Worm (Caenorhabditis elegans) whole organism, young adult: ENCODE results near the gene E02C12.12.
A peak's percentile ranks its signal among the peaks of the same experiment; 100 is the strongest.

Source experiments
- B0019.2 ChIP-seq: fragments of 200-800 bp; sonication (Bioruptor generic); conservative IDR thresholded peaks from 2 replicates; pipeline ENCODE4 v1.3.6; 2022; ENCODE audit warnings: missing genetic modification reagents, missing genetic modification characterization, missing compliant biosample characterization
- B0261.1 ChIP-seq: sonication (generic microtip); optimal IDR thresholded peaks from 2 replicates; lab custom pipeline; 2016; ENCODE audit warnings: mild to moderate bottlenecking, missing genetic modification characterization, moderate library complexity, missing compliant biosample characterization
- B0336.3 ChIP-seq: fragments of 200-800 bp; sonication (Bioruptor generic); IDR thresholded peaks from 2 replicates; pipeline ENCODE4 v1.3.6; 2022; ENCODE audit warnings: missing genetic modification characterization, missing compliant biosample characterization
- C17E4.6 ChIP-seq: fragments of 200-800 bp; sonication (Bioruptor generic); IDR thresholded peaks from 2 replicates; pipeline ENCODE4 v1.3.6; 2022; ENCODE audit warnings: missing genetic modification reagents, missing genetic modification characterization, missing compliant biosample characterization
- F23B12.7 ChIP-seq: sonication (generic microtip); optimal IDR thresholded peaks from 2 replicates; lab custom pipeline; 2017; ENCODE audit warnings: missing genetic modification characterization, mild to moderate bottlenecking, missing compliant biosample characterization, antibody characterized with exemption, moderate library complexity; ENCODE audit not compliant: insufficient read depth
- F39B2.1 ChIP-seq: fragments of 200-800 bp; sonication (Bioruptor generic); IDR thresholded peaks from 2 replicates; pipeline ENCODE4 v1.3.6; 2022; ENCODE audit warnings: missing genetic modification reagents, missing genetic modification characterization, missing compliant biosample characterization
- F57A8.1 ChIP-seq: fragments of 200-800 bp; sonication (Bioruptor generic); optimal IDR thresholded peaks from 2 replicates; lab custom pipeline; 2018; ENCODE audit warnings: mild to moderate bottlenecking, missing genetic modification characterization, moderate library complexity, missing compliant biosample characterization
- F57C9.4 ChIP-seq: sonication (generic microtip); optimal IDR thresholded peaks from 2 replicates; lab custom pipeline; 2017; ENCODE audit warnings: mild to moderate bottlenecking, missing genetic modification characterization, missing compliant biosample characterization
- K11D2.4 ChIP-seq: fragments of 200-800 bp; sonication (Bioruptor generic); IDR thresholded peaks from 2 replicates; pipeline ENCODE4 v1.3.6; 2022; ENCODE audit warnings: missing genetic modification reagents, missing genetic modification characterization, missing compliant biosample characterization
- atf-7 ChIP-seq: sonication (generic microtip); optimal IDR thresholded peaks from 2 replicates; lab custom pipeline; 2017; ENCODE audit warnings: mild to moderate bottlenecking, missing genetic modification characterization, missing compliant biosample characterization
- athp-1 ChIP-seq: sonication (generic microtip); optimal IDR thresholded peaks from 2 replicates; lab custom pipeline; 2017; ENCODE audit warnings: mild to moderate bottlenecking, missing genetic modification characterization, missing compliant biosample characterization
- cebp-1 ChIP-seq, 2 experiments: fragments of 200-800 bp in 1 of 2; sonication (Bioruptor generic) in 1 of 2; sonication (generic microtip) in 1 of 2; IDR thresholded peaks in 1 of 2; optimal IDR thresholded peaks in 1 of 2; 2 replicates each; pipeline versions ENCODE4 v1.3.6 to Lab custom; 2017 to 2022; ENCODE audit warnings: missing compliant biosample characterization in 2 of 2, missing genetic modification characterization in 2 of 2, mild to moderate bottlenecking in 1 of 2, missing genetic modification reagents in 1 of 2, moderate library complexity in 1 of 2
- ceh-100 ChIP-seq: fragments of 200-800 bp; sonication (Bioruptor generic); IDR thresholded peaks from 2 replicates; pipeline ENCODE4 v1.3.6; 2022; ENCODE audit warnings: missing genetic modification reagents, missing genetic modification characterization, missing compliant biosample characterization
- ceh-27 ChIP-seq: fragments of 200-800 bp; sonication (Bioruptor generic); optimal IDR thresholded peaks from 2 replicates; lab custom pipeline; 2018; ENCODE audit warnings: mild to moderate bottlenecking, missing genetic modification characterization, moderate library complexity, missing compliant biosample characterization
- ceh-91 ChIP-seq: fragments of 200-800 bp; sonication (Bioruptor generic); IDR thresholded peaks from 2 replicates; pipeline ENCODE4 v1.3.6; 2022; ENCODE audit warnings: missing genetic modification reagents, missing genetic modification characterization, missing compliant biosample characterization
- die-1 ChIP-seq: sonication (generic microtip); optimal IDR thresholded peaks from 2 replicates; lab custom pipeline; 2016; ENCODE audit warnings: missing genotype, mild to moderate bottlenecking, missing genetic modification characterization, missing compliant biosample characterization
- dpff-1 ChIP-seq: sonication (generic microtip); optimal IDR thresholded peaks from 2 replicates; lab custom pipeline; 2017; ENCODE audit warnings: mild to moderate bottlenecking, missing genetic modification characterization, missing compliant biosample characterization
- dpl-1 ChIP-seq: fragments of 150-350 bp; optimal IDR thresholded peaks from 2 replicates; lab custom pipeline; 2014; ENCODE audit warnings: missing biosample characterization, missing genetic modification reagents, missing genetic modification characterization
- efl-1 ChIP-seq: fragments of 150-350 bp; optimal IDR thresholded peaks from 2 replicates; lab custom pipeline; 2014; ENCODE audit warnings: missing biosample characterization, missing genetic modification reagents, missing genetic modification characterization
- egl-18 ChIP-seq: fragments of 200-800 bp; sonication (Bioruptor generic); IDR thresholded peaks from 2 replicates; pipeline ENCODE4 v1.3.6; 2022; ENCODE audit warnings: missing genetic modification reagents, missing genetic modification characterization, missing compliant biosample characterization
- hmg-20 ChIP-seq: fragments of 200-800 bp; sonication (Bioruptor generic); IDR thresholded peaks from 2 replicates; pipeline ENCODE4 v1.3.6; 2022; ENCODE audit warnings: missing genetic modification reagents, missing genetic modification characterization, missing compliant biosample characterization
- hsf-1 ChIP-seq: fragments of 200-800 bp; sonication (Bioruptor generic); IDR thresholded peaks from 2 replicates; pipeline ENCODE4 v1.3.6; 2022; ENCODE audit warnings: missing genetic modification reagents, missing genetic modification characterization, missing compliant biosample characterization
- let-526 ChIP-seq: fragments of 200-800 bp; sonication (Bioruptor generic); IDR thresholded peaks from 2 replicates; pipeline ENCODE4 v1.3.6; 2022; ENCODE audit warnings: missing genetic modification reagents, missing genetic modification characterization, missing compliant biosample characterization
- lin-40 ChIP-seq: sonication (generic microtip); optimal IDR thresholded peaks from 2 replicates; lab custom pipeline; 2016; ENCODE audit warnings: missing genetic modification characterization, mild to moderate bottlenecking, missing compliant biosample characterization, missing genotype, missing genetic modification reagents
- lsy-27 ChIP-seq: sonication (generic microtip); optimal IDR thresholded peaks from 2 replicates; lab custom pipeline; 2017; ENCODE audit warnings: missing genetic modification characterization, mild to moderate bottlenecking, missing compliant biosample characterization, antibody characterized with exemption, missing genotype, borderline replicate concordance; ENCODE audit not compliant: insufficient read depth
- madf-10 ChIP-seq: sonication (generic microtip); optimal IDR thresholded peaks from 2 replicates; lab custom pipeline; 2016; ENCODE audit warnings: mild to moderate bottlenecking, missing genetic modification characterization, missing compliant biosample characterization
- madf-3 ChIP-seq: fragments of 200-800 bp; sonication (Bioruptor generic); IDR thresholded peaks from 2 replicates; pipeline ENCODE4 v1.3.6; 2022; ENCODE audit warnings: missing genetic modification reagents, missing genetic modification characterization, missing compliant biosample characterization
- mcd-1 ChIP-seq: fragments of 200-800 bp; sonication (Bioruptor generic); IDR thresholded peaks from 2 replicates; pipeline ENCODE4 v1.3.6; 2022; ENCODE audit warnings: missing genetic modification reagents, missing genetic modification characterization, missing compliant biosample characterization
- mes-4 ChIP-seq: sonication (generic microtip); optimal IDR thresholded peaks from 2 replicates; lab custom pipeline; 2016; ENCODE audit warnings: missing genotype, missing genetic modification characterization, missing compliant biosample characterization
- nfya-1 ChIP-seq: sonication (generic microtip); optimal IDR thresholded peaks from 2 replicates; lab custom pipeline; 2017; ENCODE audit warnings: antibody characterized with exemption, missing compliant biosample characterization, missing genetic modification characterization, borderline replicate concordance; ENCODE audit not compliant: insufficient read depth
- nfya-2 ChIP-seq: fragments of 200-800 bp; sonication (Bioruptor generic); IDR thresholded peaks from 2 replicates; pipeline ENCODE4 v1.3.6; 2022; ENCODE audit warnings: missing genetic modification reagents, missing genetic modification characterization, missing compliant biosample characterization
- nfyb-1 ChIP-seq: fragments of 200-800 bp; sonication (Bioruptor generic); IDR thresholded peaks from 2 replicates; pipeline ENCODE4 v1.3.6; 2022; ENCODE audit warnings: missing genetic modification reagents, missing genetic modification characterization, missing compliant biosample characterization
- nhr-120 ChIP-seq: fragments of 200-800 bp; sonication (Bioruptor generic); IDR thresholded peaks from 2 replicates; pipeline ENCODE4 v1.3.6; 2022; ENCODE audit warnings: missing genetic modification characterization, missing compliant biosample characterization
- nhr-27 ChIP-seq: fragments of 200-800 bp; sonication (Bioruptor generic); optimal IDR thresholded peaks from 2 replicates; lab custom pipeline; 2018; ENCODE audit warnings: mild to moderate bottlenecking, missing genetic modification characterization, moderate library complexity, missing compliant biosample characterization
- pha-4 ChIP-seq: fragments of 150-350 bp; sonication (generic microtip); optimal IDR thresholded peaks from 2 replicates; lab custom pipeline; 2014; ENCODE audit warnings: missing biosample characterization, missing genetic modification reagents, missing genetic modification characterization
- rec-8 ChIP-seq, 2 experiments: sonication (generic microtip); optimal IDR thresholded peaks; 2 replicates each; lab custom pipeline; 2016; ENCODE audit warnings: mild to moderate bottlenecking in 2 of 2, missing genetic modification characterization in 2 of 2, missing genetic modification reagents in 2 of 2, missing genotype in 2 of 2, missing biosample characterization in 1 of 2, missing compliant biosample characterization in 1 of 2, moderate library complexity in 1 of 2
- rpc-1 ChIP-seq, 2 experiments: fragments of 150-350 bp in 1 of 2; sonication (generic microtip) in 1 of 2; optimal IDR thresholded peaks; 2 replicates each; lab custom pipeline; 2014 to 2018; ENCODE audit warnings: missing biosample characterization in 1 of 2, missing genetic modification characterization in 1 of 2, missing genetic modification reagents in 1 of 2, missing genotype in 1 of 2
- sdz-38 ChIP-seq: sonication (generic microtip); optimal IDR thresholded peaks from 2 replicates; lab custom pipeline; 2016; ENCODE audit warnings: missing genotype, missing genetic modification characterization, missing compliant biosample characterization
- snpc-4 ChIP-seq, 5 experiments: fragments of 150-350 bp in 1 of 5; sonication (generic microtip) in 4 of 5; optimal IDR thresholded peaks; 2 replicates each; lab custom pipeline; 2014 to 2018; ENCODE audit warnings: missing genetic modification characterization in 5 of 5, missing biosample characterization in 3 of 5, antibody characterized with exemption in 2 of 5, mild to moderate bottlenecking in 2 of 5, missing compliant biosample characterization in 2 of 5, missing genotype in 2 of 5, moderate library complexity in 2 of 5, missing genetic modification reagents in 1 of 5
- somi-1 ChIP-seq: fragments of 200-800 bp; sonication (Bioruptor generic); optimal IDR thresholded peaks from 2 replicates; lab custom pipeline; 2018; ENCODE audit warnings: mild to moderate bottlenecking, missing genetic modification characterization, missing compliant biosample characterization
- sptf-2 ChIP-seq: fragments of 200-800 bp; sonication (Bioruptor generic); optimal IDR thresholded peaks from 2 replicates; lab custom pipeline; 2018; ENCODE audit warnings: mild to moderate bottlenecking, missing genetic modification characterization, missing compliant biosample characterization
- tbx-9 ChIP-seq: sonication (generic microtip); optimal IDR thresholded peaks from 2 replicates; lab custom pipeline; 2016; ENCODE audit warnings: borderline replicate concordance, missing genetic modification characterization, inconsistent platforms, missing compliant biosample characterization
- unc-130 ChIP-seq: sonication (generic microtip); optimal IDR thresholded peaks from 2 replicates; lab custom pipeline; 2016; ENCODE audit warnings: missing genetic modification reagents, missing genetic modification characterization, missing compliant biosample characterization
- ztf-18 ChIP-seq: sonication (generic microtip); optimal IDR thresholded peaks from 2 replicates; lab custom pipeline; 2016; ENCODE audit warnings: missing genotype, mild to moderate bottlenecking, missing genetic modification characterization, missing compliant biosample characterization
- ztf-25 ChIP-seq: fragments of 200-800 bp; sonication (Bioruptor generic); IDR thresholded peaks from 2 replicates; pipeline ENCODE4 v1.3.6; 2022; ENCODE audit warnings: missing genetic modification reagents, missing genetic modification characterization, missing compliant biosample characterization
- ztf-26 ChIP-seq: sonication (generic microtip); optimal IDR thresholded peaks from 2 replicates; lab custom pipeline; 2017; ENCODE audit warnings: missing genetic modification characterization, missing compliant biosample characterization
- ztf-3 ChIP-seq: fragments of 200-800 bp; sonication (Bioruptor generic); optimal IDR thresholded peaks from 2 replicates; lab custom pipeline; 2018; ENCODE audit warnings: mild to moderate bottlenecking, missing genetic modification characterization, missing compliant biosample characterization

E02C12.12 gene

ce11 chrV:9408869-9409268 is 26.8 kb upstream of the E02C12.12 start:
- TF ChIP-seq ceh-100 (no peak), lsy-27 (tag; lab: Kevin White, UChicago) (no peak), ztf-3 (no peak), let-526 (GFP tag; lab: Robert Waterston, UW) (no peak), tbx-9 (no peak), B0336.3 (no peak), die-1 (tag; lab: Kevin White, UChicago) (no peak), hmg-20 (GFP tag; lab: Robert Waterston, UW) (no peak), somi-1 (GFP tag; lab: Kevin White, UChicago) (no peak), dpff-1 (tag; lab: Kevin White, UChicago) (no peak), B0261.1 (tag; lab: Kevin White, UChicago) (no peak), unc-130 (GFP tag; lab: Kevin White, UChicago) (no peak), C17E4.6 (no peak), efl-1 (GFP tag; lab: Kevin White, UChicago) (no peak), B0019.2 (GFP tag; lab: Robert Waterston, UW) (no peak)

DNA sequence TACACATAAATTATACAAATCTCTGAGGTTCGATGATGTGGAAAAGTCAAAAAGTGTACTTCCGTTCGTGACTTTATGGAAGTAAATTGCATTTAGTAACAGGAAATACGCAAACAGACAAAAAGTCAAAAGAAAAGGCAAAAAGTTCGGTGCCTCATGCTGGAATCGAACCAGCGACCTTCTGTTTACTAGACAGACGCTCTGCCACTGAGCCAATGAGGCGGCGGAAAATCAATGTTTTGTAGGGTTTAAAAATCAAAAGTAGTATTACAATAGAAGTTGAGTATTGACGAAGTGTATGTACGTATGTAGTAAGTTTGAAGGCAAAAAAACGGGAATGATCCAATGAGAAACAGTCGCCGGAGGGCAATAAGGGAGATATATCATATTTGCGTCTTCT is 24.8 kb upstream of the E02C12.12 start:
- TF ChIP-seq sdz-38 (tag; lab: Kevin White, UChicago), result no peak
- TF ChIP-seq K11D2.4, result no peak
- TF ChIP-seq ztf-26, result no peak
- TF ChIP-seq F23B12.7 (tag; lab: Kevin White, UChicago), result peak; percentile 39
- TF ChIP-seq nfyb-1 (GFP tag; lab: Robert Waterston, UW), result no peak
- TF ChIP-seq F57A8.1, result no peak
- TF ChIP-seq sptf-2, result no peak
- no peak for TF ChIP-seq ceh-27 (GFP tag; lab: Kevin White, UChicago)
- peak; percentile 54 for TF ChIP-seq rpc-1 (optimal IDR thresholded peaks at IDR 0.05; lab: Kevin White, UChicago)
- peak; percentile 84 for TF ChIP-seq rpc-1 (tag; optimal IDR thresholded peaks at IDR 0.05; lab: Kevin White, UChicago)
- TF ChIP-seq lin-40, result no peak
- no peak for TF ChIP-seq mcd-1 (GFP tag; lab: Robert Waterston, UW)
- TF ChIP-seq cebp-1 (GFP tag; IDR thresholded peaks at IDR 0.05; lab: Robert Waterston, UW), result no peak
- no peak for TF ChIP-seq cebp-1 (tag; optimal IDR thresholded peaks at IDR 0.05; lab: Kevin White, UChicago)
- TF ChIP-seq madf-3 (GFP tag; lab: Robert Waterston, UW), result no peak
- TF ChIP-seq ztf-25 (GFP tag; lab: Robert Waterston, UW), result no peak
- TF ChIP-seq ceh-91 (GFP tag; lab: Robert Waterston, UW), result no peak
- TF ChIP-seq nfya-2, result no peak
- peak; percentile 63 for TF ChIP-seq B0261.1 (tag; lab: Kevin White, UChicago)
- TF ChIP-seq dpl-1 (GFP tag; lab: Kevin White, UChicago), result no peak
- no peak for TF ChIP-seq snpc-4 (GFP tag; optimal IDR thresholded peaks at IDR 0.05; lab: Kevin White, UChicago)
- TF ChIP-seq snpc-4 (tag; optimal IDR thresholded peaks at IDR 0.05; lab: Kevin White, UChicago), result peak in 1 of 4 experiments; percentile 44
- no peak for TF ChIP-seq hsf-1 (GFP tag; lab: Robert Waterston, UW)
- TF ChIP-seq madf-10 (tag; lab: Kevin White, UChicago), result no peak
- no peak for TF ChIP-seq F39B2.1 (GFP tag; lab: Robert Waterston, UW)
- TF ChIP-seq mes-4 (tag; lab: Kevin White, UChicago), result no peak
- no peak for TF ChIP-seq rec-8 (tag; optimal IDR thresholded peaks at IDR 0.05; lab: Kevin White, UChicago)
- TF ChIP-seq athp-1 (tag; lab: Kevin White, UChicago), result no peak
- TF ChIP-seq ztf-18 (tag; lab: Kevin White, UChicago), result no peak
- TF ChIP-seq F57C9.4 (tag; lab: Kevin White, UChicago), result no peak
- TF ChIP-seq atf-7 (tag; lab: Kevin White, UChicago), result no peak
- TF ChIP-seq nhr-27 (tag; lab: Kevin White, UChicago), result no peak
- TF ChIP-seq pha-4 (tag; lab: Kevin White, UChicago), result no peak
- TF ChIP-seq egl-18 (GFP tag; lab: Robert Waterston, UW), result no peak
- no peak for TF ChIP-seq nfya-1 (tag; lab: Kevin White, UChicago)
- TF ChIP-seq B0019.2 (GFP tag; lab: Robert Waterston, UW), result no peak
- no peak for TF ChIP-seq nhr-120 (GFP tag; lab: Robert Waterston, UW)
